Worm (Caenorhabditis elegans): ENCODE data around the gene Y57A10A.24.

The Y57A10A.24 gene

DNA sequence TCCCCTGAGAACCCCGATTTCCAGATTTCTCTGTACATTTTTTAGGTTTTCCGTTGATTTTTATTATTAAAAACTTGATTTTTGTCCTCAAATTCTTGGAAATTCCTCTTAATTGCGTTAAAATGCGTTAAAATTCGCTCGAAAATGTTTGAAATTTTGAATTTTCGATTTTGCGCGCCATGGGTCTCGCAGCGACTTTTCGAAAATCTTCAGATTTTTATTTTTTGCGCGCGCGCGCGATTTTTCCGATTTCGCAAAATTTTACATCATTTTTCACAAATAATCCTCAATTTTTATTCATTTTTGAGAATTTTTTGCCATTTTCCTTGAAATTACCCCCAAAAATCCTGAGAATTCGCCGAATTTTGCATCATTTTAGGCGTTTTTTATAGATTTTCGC is 41.3 kb downstream of the Y57A10A.24 start:
- TF ChIP-seq zag-1 (tag; optimal IDR thresholded peaks at IDR 0.05) (no peak), egl-27 (tag; optimal IDR thresholded peaks at IDR 0.05) (no peak), ztf-11 (tag; optimal IDR thresholded peaks at IDR 0.05) (no peak), ama-1 (optimal IDR thresholded peaks at IDR 0.05) (no peak), aly-2 (tag; optimal IDR thresholded peaks at IDR 0.05) (no peak), fos-1 (tag; optimal IDR thresholded peaks at IDR 0.05) (no peak), nhr-237 (tag; optimal IDR thresholded peaks at IDR 0.05) (no peak), mdl-1 (tag; optimal IDR thresholded peaks at IDR 0.05) (no peak), nhr-25 (tag; optimal IDR thresholded peaks at IDR 0.05) (no peak), nhr-77 (tag; optimal IDR thresholded peaks at IDR 0.05) (no peak), pha-4 (tag; optimal IDR thresholded peaks at IDR 0.05) (no peak), fkh-2 (tag; optimal IDR thresholded peaks at IDR 0.05) (no peak), elt-3 (tag; optimal IDR thresholded peaks at IDR 0.05) (no peak), eor-1 (tag; optimal IDR thresholded peaks at IDR 0.05) (no peak), mml-1 (tag; optimal IDR thresholded peaks at IDR 0.05) (no peak), daf-12 (tag; optimal IDR thresholded peaks at IDR 0.05) (no peak), ceh-28 (tag; optimal IDR thresholded peaks at IDR 0.05) (no peak), snpc-4 (tag; optimal IDR thresholded peaks at IDR 0.05) (no peak), nhr-11 (tag; optimal IDR thresholded peaks at IDR 0.05) (no peak)

DNA sequence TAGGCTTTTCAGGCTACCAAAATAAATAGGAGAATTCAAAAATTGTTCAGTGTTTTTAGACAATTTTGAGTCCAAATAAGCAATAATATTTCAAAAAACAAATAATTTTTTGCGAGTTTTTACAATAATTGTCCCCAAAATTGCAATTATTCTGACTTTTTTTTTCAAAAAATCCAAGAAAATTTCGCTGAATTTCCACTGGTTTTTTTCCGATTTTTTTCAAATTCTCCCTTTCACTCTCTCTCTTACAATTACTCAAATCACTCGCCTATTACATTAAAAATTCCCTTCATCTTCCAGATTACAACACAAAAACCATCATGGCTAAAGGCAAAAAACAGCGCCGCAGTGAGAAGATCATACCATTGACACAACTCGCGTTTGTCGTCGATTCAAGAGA is 46.3 kb downstream of the Y57A10A.24 start, which contains the start of gene Y57A10A.31:
Y57A10A.31 (plus strand) TSS at position 301 of the 400 bp plus-strand sequence.
- TF ChIP-seq pha-4 (tag; optimal IDR thresholded peaks at IDR 0.05) (no peak), zag-1 (tag; optimal IDR thresholded peaks at IDR 0.05) (no peak), ztf-4 (tag; optimal IDR thresholded peaks at IDR 0.05) (no peak), mml-1 (tag; optimal IDR thresholded peaks at IDR 0.05) (no peak), nfya-1 (tag; optimal IDR thresholded peaks at IDR 0.05; ENCODE audit: insufficient read depth) (no peak), ZK546.5 (tag; optimal IDR thresholded peaks at IDR 0.05) (no peak), pqm-1 (tag; optimal IDR thresholded peaks at IDR 0.05) (no peak), elt-1 (tag; optimal IDR thresholded peaks at IDR 0.05) (no peak), fos-1 (tag; optimal IDR thresholded peaks at IDR 0.05) (no peak), nhr-25 (tag; optimal IDR thresholded peaks at IDR 0.05) (no peak), ceh-16 (tag; optimal IDR thresholded peaks at IDR 0.05) (no peak), aly-2 (tag; optimal IDR thresholded peaks at IDR 0.05) (no peak), mdl-1 (tag; optimal IDR thresholded peaks at IDR 0.05) (no peak)

DNA sequence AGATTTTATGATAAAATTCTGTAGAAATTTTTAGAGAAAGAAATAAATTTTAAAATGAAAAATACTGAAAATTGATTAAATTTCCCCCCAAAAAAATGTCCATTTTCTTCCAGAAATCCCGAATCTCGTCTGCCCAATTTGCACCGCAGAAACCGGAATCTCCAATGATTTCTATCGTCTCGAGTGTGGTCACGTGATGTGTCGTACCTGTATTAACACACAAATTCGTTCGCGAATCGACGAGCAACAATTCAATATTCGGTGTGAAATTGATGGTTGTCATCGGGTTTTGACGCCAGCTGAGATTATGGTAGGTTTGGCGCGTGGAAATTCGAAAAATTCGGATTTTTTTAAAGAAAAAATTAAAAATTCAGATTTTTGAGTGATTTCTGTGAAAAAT is 53.8 kb downstream of the Y57A10A.24 start:
- TF ChIP-seq ztf-11 (tag; optimal IDR thresholded peaks at IDR 0.05) (no peak), elt-2 (tag; optimal IDR thresholded peaks at IDR 0.05) (no peak), nhr-28 (tag; optimal IDR thresholded peaks at IDR 0.05) (no peak), ceh-16 (tag; optimal IDR thresholded peaks at IDR 0.05) (no peak), jun-1 (tag; optimal IDR thresholded peaks at IDR 0.05) (no peak), unc-39 (tag; optimal IDR thresholded peaks at IDR 0.05) (no peak), lin-39 (tag; optimal IDR thresholded peaks at IDR 0.05) (no peak), fkh-10 (GFP tag; optimal IDR thresholded peaks at IDR 0.05) (no peak), ZK546.5 (tag; optimal IDR thresholded peaks at IDR 0.05) (no peak), mdl-1 (tag; optimal IDR thresholded peaks at IDR 0.05) (no peak)
